Fruit fly (Drosophila melanogaster): ENCODE measurements around the gene CG32263.

CG32263 gene

dm6 chr3L:3814010-3814833 is 3.3 kb upstream of the CG32263 start, which contains the start of gene Scsalpha1 (continued):
- no peak for TF ChIP-seq CG11504 (tag; optimal IDR thresholded peaks at IDR 0.05)
- TF ChIP-seq ind (GFP tag; optimal IDR thresholded peaks at IDR 0.05), result peak; percentile 32
- no peak for TF ChIP-seq dimm (GFP tag; IDR thresholded peaks at IDR 0.05)
- no peak for TF ChIP-seq ro (GFP tag; IDR thresholded peaks at IDR 0.05)
- peak; percentile 46 for TF ChIP-seq sug (tag; optimal IDR thresholded peaks at IDR 0.05)
- TF ChIP-seq sens-2 (GFP tag; IDR thresholded peaks at IDR 0.05), result no peak
- TF ChIP-seq NC2β (GFP tag; optimal IDR thresholded peaks at IDR 0.05), result peak; percentile 19
- peak; percentile 57 for TF ChIP-seq CG17186 (GFP tag; optimal IDR thresholded peaks at IDR 0.05)
- peak; percentile 99 for TF ChIP-seq hb (GFP tag; IDR thresholded peaks at IDR 0.05; ENCODE audit: partially characterized antibody)
- TF ChIP-seq CG17568 (GFP tag; optimal IDR thresholded peaks at IDR 0.05), result no peak
- no peak for TF ChIP-seq bigmax (GFP tag; optimal IDR thresholded peaks at IDR 0.05)
- peak; percentile 18; the same call in 1 of the 2 replicates for TF ChIP-seq CG17612 (GFP tag; IDR thresholded peaks at IDR 0.05)
- TF ChIP-seq CG15514 (GFP tag; optimal IDR thresholded peaks at IDR 0.05), result peak; percentile 31
- peak; percentile 42 for TF ChIP-seq CG12071 (GFP tag; optimal IDR thresholded peaks at IDR 0.05)
- TF ChIP-seq Awh (GFP tag; IDR thresholded peaks at IDR 0.05), result peak; percentile 53; the same call in 1 of the 2 replicates
- TF ChIP-seq run (tag; optimal IDR thresholded peaks at IDR 0.05), result no peak
- no peak for TF ChIP-seq Hmx (GFP tag; optimal IDR thresholded peaks at IDR 0.05)
- TF ChIP-seq CkIIα-i1 (GFP tag; IDR thresholded peaks at IDR 0.05), result no peak
- TF ChIP-seq Bteb2 (GFP tag; optimal IDR thresholded peaks at IDR 0.05), result no peak
- TF ChIP-seq tgo (GFP tag; IDR thresholded peaks at IDR 0.05), result peak; percentile 49; the same call in 1 of the 3 replicates
- peak; percentile 15 for TF ChIP-seq pb (GFP tag; optimal IDR thresholded peaks at IDR 0.05)
- no peak for TF ChIP-seq HLHmδ (GFP tag; optimal IDR thresholded peaks at IDR 0.05)
- no peak for TF ChIP-seq jigr1 (GFP tag; IDR thresholded peaks at IDR 0.05)
- peak; percentile 100 for TF ChIP-seq Bgb (GFP tag; IDR thresholded peaks at IDR 0.05; ENCODE audit: partially characterized antibody)
- TF ChIP-seq gfzf (GFP tag; optimal IDR thresholded peaks at IDR 0.05), result peak; percentile 29
- no peak for TF ChIP-seq fru (optimal IDR thresholded peaks at IDR 0.05)
- TF ChIP-seq tna (GFP tag; IDR thresholded peaks at IDR 0.05; ENCODE audit: partially characterized antibody), result peak; percentile 99
- TF ChIP-seq CG17328 (GFP tag; IDR thresholded peaks at IDR 0.05), result peak; percentile 27; the same call in 1 of the 2 replicates
- peak; percentile 6 to 82 for TF ChIP-seq crp (GFP tag; optimal IDR thresholded peaks at IDR 0.05)
- no peak for TF ChIP-seq tio (GFP tag; optimal IDR thresholded peaks at IDR 0.05)
- TF ChIP-seq CG18011 (GFP tag; optimal IDR thresholded peaks at IDR 0.05), result no peak
- TF ChIP-seq org-1 (GFP tag; optimal IDR thresholded peaks at IDR 0.05), result no peak
- peak; percentile 43 for TF ChIP-seq Xbp1 (GFP tag; optimal IDR thresholded peaks at IDR 0.05)
- no peak for TF ChIP-seq D (optimal IDR thresholded peaks at IDR 0.05)
- TF ChIP-seq D (GFP tag; optimal IDR thresholded peaks at IDR 0.05), result no peak
- peak; percentile 12 for TF ChIP-seq CG10147 (GFP tag; optimal IDR thresholded peaks at IDR 0.05)
- no peak for TF ChIP-seq Oaz (GFP tag; IDR thresholded peaks at IDR 0.05)
- TF ChIP-seq dysf (GFP tag; IDR thresholded peaks at IDR 0.05), result peak; percentile 54; the same call in 2 of the 3 replicates
- TF ChIP-seq maf-S (GFP tag; optimal IDR thresholded peaks at IDR 0.05), result no peak
- TF ChIP-seq CG4360 (GFP tag; IDR thresholded peaks at IDR 0.05), result no peak
- no peak for TF ChIP-seq TFAM (GFP tag; optimal IDR thresholded peaks at IDR 0.05)
- peak; percentile 99 for TF ChIP-seq HLH4C (GFP tag; IDR thresholded peaks at IDR 0.05; ENCODE audit: partially characterized antibody)
- no peak for TF ChIP-seq CG15011 (GFP tag; optimal IDR thresholded peaks at IDR 0.05)
- peak; percentile 20 for TF ChIP-seq chn (GFP tag; optimal IDR thresholded peaks at IDR 0.05)
- TF ChIP-seq CG2712 (tag; optimal IDR thresholded peaks at IDR 0.05), result peak; percentile 37
- TF ChIP-seq hth (optimal IDR thresholded peaks at IDR 0.05), result no peak
- TF ChIP-seq Usf (GFP tag; optimal IDR thresholded peaks at IDR 0.05), result no peak
- no peak for TF ChIP-seq aop (GFP tag; IDR thresholded peaks at IDR 0.05)
- no peak for TF ChIP-seq CG8944 (GFP tag; optimal IDR thresholded peaks at IDR 0.05)
- TF ChIP-seq vfl (GFP tag; optimal IDR thresholded peaks at IDR 0.05), result no peak

Data from whole organism, embryonic.